Worm (Caenorhabditis elegans) whole organism, young adult: ENCODE measurements around the gene gnrr-3.

ENCODE experiments used
- C06A6.2 ChIP-seq: fragments of 200-800 bp; sonication (Bioruptor generic); conservative IDR thresholded peaks from 2 replicates; pipeline ENCODE4 v1.3.6; 2022; ENCODE audit warnings: missing genetic modification characterization, missing compliant biosample characterization
- D2030.7 ChIP-seq: fragments of 200-800 bp; sonication (Bioruptor generic); IDR thresholded peaks from 2 replicates; pipeline ENCODE4 v1.3.6; 2022; ENCODE audit warnings: missing genetic modification reagents, missing genetic modification characterization, missing compliant biosample characterization
- F22D6.2 ChIP-seq: sonication (generic microtip); optimal IDR thresholded peaks from 2 replicates; lab custom pipeline; 2016; ENCODE audit warnings: mild to moderate bottlenecking, missing genetic modification characterization, missing compliant biosample characterization
- F33H1.4 ChIP-seq: fragments of 200-800 bp; sonication (Bioruptor generic); IDR thresholded peaks from 2 replicates; pipeline ENCODE4 v1.3.6; 2022; ENCODE audit warnings: missing genetic modification reagents, missing genetic modification characterization, missing compliant biosample characterization
- F37B4.10 ChIP-seq: fragments of 200-800 bp; sonication (Bioruptor generic); IDR thresholded peaks from 2 replicates; pipeline ENCODE4 v1.3.6; 2022; ENCODE audit warnings: missing genetic modification characterization, missing compliant biosample characterization
- F39B2.1 ChIP-seq: fragments of 200-800 bp; sonication (Bioruptor generic); IDR thresholded peaks from 2 replicates; pipeline ENCODE4 v1.3.6; 2022; ENCODE audit warnings: missing genetic modification reagents, missing genetic modification characterization, missing compliant biosample characterization
- F49E8.2 ChIP-seq: sonication (generic microtip); optimal IDR thresholded peaks from 3 replicates; lab custom pipeline; 2017; ENCODE audit warnings: missing genetic modification characterization, mild to moderate bottlenecking, missing compliant biosample characterization, antibody characterized with exemption, moderate library complexity; ENCODE audit not compliant: insufficient read depth
- F52B5.7 ChIP-seq: sonication (generic microtip); optimal IDR thresholded peaks from 2 replicates; lab custom pipeline; 2016; ENCODE audit warnings: mild to moderate bottlenecking, missing genetic modification characterization, missing compliant biosample characterization
- F55B11.4 ChIP-seq: sonication (generic microtip); optimal IDR thresholded peaks from 2 replicates; lab custom pipeline; 2016; ENCODE audit warnings: missing compliant biosample characterization, missing genetic modification characterization, borderline replicate concordance; ENCODE audit not compliant: insufficient read depth
- K11D2.4 ChIP-seq: fragments of 200-800 bp; sonication (Bioruptor generic); IDR thresholded peaks from 2 replicates; pipeline ENCODE4 v1.3.6; 2022; ENCODE audit warnings: missing genetic modification reagents, missing genetic modification characterization, missing compliant biosample characterization
- Y53F4B.3 ChIP-seq: fragments of 200-800 bp; sonication (Bioruptor generic); IDR thresholded peaks from 2 replicates; pipeline ENCODE4 v1.3.6; 2022; ENCODE audit warnings: missing genetic modification reagents, missing genetic modification characterization, missing compliant biosample characterization
- Y53G8AR.9 ChIP-seq: fragments of 200-800 bp; sonication (Bioruptor generic); conservative IDR thresholded peaks from 2 replicates; pipeline ENCODE4 v1.3.6; 2022; ENCODE audit warnings: missing genetic modification reagents, missing genetic modification characterization, missing compliant biosample characterization
- ZK185.1 ChIP-seq: sonication (generic microtip); optimal IDR thresholded peaks from 2 replicates; lab custom pipeline; 2016; ENCODE audit warnings: mild to moderate bottlenecking, missing genetic modification characterization, missing compliant biosample characterization; ENCODE audit not compliant: poor library complexity, severe bottlenecking
- atf-7 ChIP-seq: sonication (generic microtip); optimal IDR thresholded peaks from 2 replicates; lab custom pipeline; 2017; ENCODE audit warnings: mild to moderate bottlenecking, missing genetic modification characterization, missing compliant biosample characterization
- attf-3 ChIP-seq: fragments of 200-800 bp; sonication (Bioruptor generic); conservative IDR thresholded peaks from 2 replicates; pipeline ENCODE4 v1.3.6; 2022; ENCODE audit warnings: missing genetic modification reagents, missing genetic modification characterization, missing compliant biosample characterization
- attf-5 ChIP-seq: fragments of 200-800 bp; sonication (Bioruptor generic); optimal IDR thresholded peaks from 2 replicates; lab custom pipeline; 2018; ENCODE audit warnings: mild to moderate bottlenecking, missing genetic modification characterization, missing compliant biosample characterization
- ccch-3 ChIP-seq: fragments of 200-800 bp; sonication (Bioruptor generic); optimal IDR thresholded peaks from 2 replicates; lab custom pipeline; 2018; ENCODE audit warnings: mild to moderate bottlenecking, missing genetic modification characterization, missing compliant biosample characterization
- cebp-1 ChIP-seq, 2 experiments: fragments of 200-800 bp in 1 of 2; sonication (Bioruptor generic) in 1 of 2; sonication (generic microtip) in 1 of 2; IDR thresholded peaks in 1 of 2; optimal IDR thresholded peaks in 1 of 2; 2 replicates each; pipeline versions ENCODE4 v1.3.6 to Lab custom; 2017 to 2022; ENCODE audit warnings: missing compliant biosample characterization in 2 of 2, missing genetic modification characterization in 2 of 2, mild to moderate bottlenecking in 1 of 2, missing genetic modification reagents in 1 of 2, moderate library complexity in 1 of 2
- cebp-2 ChIP-seq: fragments of 200-800 bp; sonication (Bioruptor generic); IDR thresholded peaks from 2 replicates; pipeline ENCODE4 v1.3.6; 2022; ENCODE audit warnings: missing genetic modification characterization, missing compliant biosample characterization
- ceh-100 ChIP-seq: fragments of 200-800 bp; sonication (Bioruptor generic); IDR thresholded peaks from 2 replicates; pipeline ENCODE4 v1.3.6; 2022; ENCODE audit warnings: missing genetic modification reagents, missing genetic modification characterization, missing compliant biosample characterization
- ceh-91 ChIP-seq: fragments of 200-800 bp; sonication (Bioruptor generic); IDR thresholded peaks from 2 replicates; pipeline ENCODE4 v1.3.6; 2022; ENCODE audit warnings: missing genetic modification reagents, missing genetic modification characterization, missing compliant biosample characterization
- dox-1 ChIP-seq: fragments of 200-800 bp; sonication (Bioruptor generic); IDR thresholded peaks from 2 replicates; pipeline ENCODE4 v1.3.6; 2022; ENCODE audit warnings: missing genetic modification reagents, missing genetic modification characterization, missing compliant biosample characterization
- efl-1 ChIP-seq: fragments of 150-350 bp; optimal IDR thresholded peaks from 2 replicates; lab custom pipeline; 2014; ENCODE audit warnings: missing biosample characterization, missing genetic modification reagents, missing genetic modification characterization
- egl-18 ChIP-seq: fragments of 200-800 bp; sonication (Bioruptor generic); IDR thresholded peaks from 2 replicates; pipeline ENCODE4 v1.3.6; 2022; ENCODE audit warnings: missing genetic modification reagents, missing genetic modification characterization, missing compliant biosample characterization
- egrh-3 ChIP-seq: fragments of 200-800 bp; sonication (Bioruptor generic); IDR thresholded peaks from 2 replicates; pipeline ENCODE4 v1.3.6; 2022; ENCODE audit warnings: missing genetic modification reagents, missing genetic modification characterization, missing compliant biosample characterization
- hlh-26 ChIP-seq: fragments of 200-800 bp; sonication (Bioruptor generic); conservative IDR thresholded peaks from 2 replicates; pipeline ENCODE4 v1.3.6; 2022; ENCODE audit warnings: missing genetic modification reagents, missing genetic modification characterization, missing compliant biosample characterization
- hrde-1 ChIP-seq: sonication (generic microtip); optimal IDR thresholded peaks from 2 replicates; lab custom pipeline; 2016; ENCODE audit warnings: missing genetic modification characterization, mild to moderate bottlenecking, missing compliant biosample characterization, moderate library complexity, missing genotype, missing genetic modification reagents, borderline replicate concordance
- lag-1 ChIP-seq: fragments of 200-800 bp; sonication (Bioruptor generic); IDR thresholded peaks from 2 replicates; pipeline ENCODE4 v1.3.6; 2022; ENCODE audit warnings: missing genetic modification reagents, missing genetic modification characterization, missing compliant biosample characterization
- let-607 ChIP-seq, 2 experiments: fragments of 200-800 bp in 1 of 2; sonication (Bioruptor generic) in 1 of 2; sonication (generic microtip) in 1 of 2; optimal IDR thresholded peaks; 2 replicates each; lab custom pipeline; 2016 to 2018; ENCODE audit warnings: mild to moderate bottlenecking in 2 of 2, missing compliant biosample characterization in 2 of 2, missing genetic modification characterization in 2 of 2, moderate library complexity in 2 of 2, missing genotype in 1 of 2
- lir-1 ChIP-seq: fragments of 200-800 bp; sonication (Bioruptor generic); conservative IDR thresholded peaks from 2 replicates; pipeline ENCODE4 v1.3.6; 2022; ENCODE audit warnings: missing genetic modification reagents, missing genetic modification characterization, missing compliant biosample characterization
- lsl-1 ChIP-seq: fragments of 200-800 bp; sonication (Bioruptor generic); optimal IDR thresholded peaks from 2 replicates; lab custom pipeline; 2018; ENCODE audit warnings: mild to moderate bottlenecking, missing genetic modification characterization, moderate library complexity, missing compliant biosample characterization
- lsy-27 ChIP-seq: sonication (generic microtip); optimal IDR thresholded peaks from 2 replicates; lab custom pipeline; 2017; ENCODE audit warnings: missing genetic modification characterization, mild to moderate bottlenecking, missing compliant biosample characterization, antibody characterized with exemption, missing genotype, borderline replicate concordance; ENCODE audit not compliant: insufficient read depth
- madf-10 ChIP-seq: sonication (generic microtip); optimal IDR thresholded peaks from 2 replicates; lab custom pipeline; 2016; ENCODE audit warnings: mild to moderate bottlenecking, missing genetic modification characterization, missing compliant biosample characterization
- madf-6 ChIP-seq: fragments of 200-800 bp; sonication (Bioruptor generic); IDR thresholded peaks from 2 replicates; pipeline ENCODE4 v1.3.6; 2022; ENCODE audit warnings: missing genetic modification reagents, missing genetic modification characterization, missing compliant biosample characterization
- madf-8 ChIP-seq: fragments of 200-800 bp; sonication (Bioruptor generic); conservative IDR thresholded peaks from 2 replicates; pipeline ENCODE4 v1.3.6; 2022; ENCODE audit warnings: missing genetic modification reagents, missing genetic modification characterization, missing compliant biosample characterization
- nfyb-1 ChIP-seq: fragments of 200-800 bp; sonication (Bioruptor generic); IDR thresholded peaks from 2 replicates; pipeline ENCODE4 v1.3.6; 2022; ENCODE audit warnings: missing genetic modification reagents, missing genetic modification characterization, missing compliant biosample characterization
- nhr-120 ChIP-seq: fragments of 200-800 bp; sonication (Bioruptor generic); IDR thresholded peaks from 2 replicates; pipeline ENCODE4 v1.3.6; 2022; ENCODE audit warnings: missing genetic modification characterization, missing compliant biosample characterization
- pha-4 ChIP-seq: fragments of 150-350 bp; sonication (generic microtip); optimal IDR thresholded peaks from 2 replicates; lab custom pipeline; 2014; ENCODE audit warnings: missing biosample characterization, missing genetic modification reagents, missing genetic modification characterization
- repo-1 ChIP-seq: sonication (generic microtip); optimal IDR thresholded peaks from 2 replicates; lab custom pipeline; 2017; ENCODE audit warnings: mild to moderate bottlenecking, missing genetic modification characterization, missing compliant biosample characterization
- sdz-38 ChIP-seq: sonication (generic microtip); optimal IDR thresholded peaks from 2 replicates; lab custom pipeline; 2016; ENCODE audit warnings: missing genotype, missing genetic modification characterization, missing compliant biosample characterization
- snpc-1.3 ChIP-seq: sonication (generic microtip); optimal IDR thresholded peaks from 2 replicates; lab custom pipeline; 2017; ENCODE audit warnings: missing genetic modification characterization, mild to moderate bottlenecking, missing compliant biosample characterization, antibody characterized with exemption, moderate library complexity, missing genotype, missing genetic modification reagents; ENCODE audit not compliant: insufficient read depth
- snpc-3.4 ChIP-seq: sonication (generic microtip); optimal IDR thresholded peaks from 2 replicates; lab custom pipeline; 2017; ENCODE audit warnings: missing genetic modification characterization, mild to moderate bottlenecking, missing compliant biosample characterization, antibody characterized with exemption, moderate library complexity, missing genotype, missing genetic modification reagents
- tbx-9 ChIP-seq: sonication (generic microtip); optimal IDR thresholded peaks from 2 replicates; lab custom pipeline; 2016; ENCODE audit warnings: borderline replicate concordance, missing genetic modification characterization, inconsistent platforms, missing compliant biosample characterization
- zim-3 ChIP-seq: sonication (generic microtip); optimal IDR thresholded peaks from 2 replicates; lab custom pipeline; 2017; ENCODE audit warnings: mild to moderate bottlenecking, missing genetic modification characterization, moderate library complexity, missing compliant biosample characterization
- ztf-26 ChIP-seq: sonication (generic microtip); optimal IDR thresholded peaks from 2 replicates; lab custom pipeline; 2017; ENCODE audit warnings: missing genetic modification characterization, missing compliant biosample characterization

Gene gnrr-3

ce11 chrX:10017975-10018654, 31.1 kb upstream of the gnrr-3 start, which contains the start of gene F19C6.4 (continued):
- no peak for TF ChIP-seq lag-1 (GFP tag; lab: Robert Waterston, UW)
- TF ChIP-seq hrde-1 (tag; lab: Kevin White, UChicago), result peak; percentile 35
- TF ChIP-seq hlh-26 (GFP tag; lab: Robert Waterston, UW), result no peak
- no peak for TF ChIP-seq K11D2.4 (GFP tag; lab: Robert Waterston, UW)
- no peak for TF ChIP-seq zim-3 (tag; lab: Kevin White, UChicago)
- no peak for TF ChIP-seq F37B4.10 (GFP tag; lab: Robert Waterston, UW)
- no peak for TF ChIP-seq tbx-9
- TF ChIP-seq atf-7, result no peak
- TF ChIP-seq cebp-1 (GFP tag; IDR thresholded peaks at IDR 0.05; lab: Robert Waterston, UW), result no peak
- TF ChIP-seq cebp-1 (tag; optimal IDR thresholded peaks at IDR 0.05; lab: Kevin White, UChicago), result no peak
- no peak for TF ChIP-seq C06A6.2 (GFP tag; lab: Robert Waterston, UW)
- no peak for TF ChIP-seq ccch-3 (GFP tag; lab: Kevin White, UChicago)
- no peak for TF ChIP-seq let-607 (tag; optimal IDR thresholded peaks at IDR 0.05; lab: Kevin White, UChicago)
- peak; percentile 76 for TF ChIP-seq D2030.7 (GFP tag; lab: Robert Waterston, UW)
- TF ChIP-seq sdz-38 (tag; lab: Kevin White, UChicago), result no peak
- no peak for TF ChIP-seq F33H1.4
- no peak for TF ChIP-seq attf-5 (GFP tag; lab: Kevin White, UChicago)
- TF ChIP-seq madf-6 (GFP tag; lab: Robert Waterston, UW), result no peak
- TF ChIP-seq F52B5.7, result no peak
- TF ChIP-seq ceh-91, result no peak
- TF ChIP-seq pha-4, result no peak
- TF ChIP-seq egrh-3, result no peak
- no peak for TF ChIP-seq efl-1 (GFP tag; lab: Kevin White, UChicago)
- TF ChIP-seq snpc-3.4, result peak; percentile 37
- no peak for TF ChIP-seq Y53F4B.3 (GFP tag; lab: Robert Waterston, UW)
- TF ChIP-seq Y53G8AR.9, result no peak
- TF ChIP-seq dox-1 (GFP tag; lab: Robert Waterston, UW), result no peak; the same call in 1 of the 2 replicates
- no peak for TF ChIP-seq F55B11.4 (tag; lab: Kevin White, UChicago)
- TF ChIP-seq F49E8.2 (tag; lab: Kevin White, UChicago), result no peak
- TF ChIP-seq lsy-27 (tag; lab: Kevin White, UChicago), result no peak

ce11 chrX:10022016-10022415, 27.2 kb upstream of the gnrr-3 start, which contains the start of gene F42G10.1:
Gene F42G10.1, minus strand, starts transcription at chrX:10022166.
- TF ChIP-seq F22D6.2 (tag; lab: Kevin White, UChicago) (no peak), lir-1 (GFP tag; lab: Robert Waterston, UW) (no peak), lsl-1 (GFP tag; lab: Kevin White, UChicago) (no peak), cebp-2 (GFP tag; lab: Robert Waterston, UW) (no peak), D2030.7 (GFP tag; lab: Robert Waterston, UW) (no peak), F39B2.1 (GFP tag; lab: Robert Waterston, UW) (no peak), snpc-1.3 (tag; lab: Kevin White, UChicago) (no peak), egl-18 (no peak), nhr-120 (no peak), C06A6.2 (GFP tag; lab: Robert Waterston, UW) (no peak), madf-10 (no peak), ceh-100 (GFP tag; lab: Robert Waterston, UW) (no peak), repo-1 (tag; lab: Kevin White, UChicago) (no peak), ZK185.1 (tag; lab: Kevin White, UChicago) (no peak), attf-3 (GFP tag; lab: Robert Waterston, UW) (no peak), madf-8 (GFP tag; lab: Robert Waterston, UW) (no peak), nfyb-1 (no peak), ztf-26 (tag; lab: Kevin White, UChicago) (no peak)
- TF ChIP-seq, all 124 proteins: peak for 0
